Fruit fly (Drosophila melanogaster) whole organism, pupa: Measurements from ENCODE around the gene CG3808.
A peak's percentile ranks its signal among the peaks of the same experiment; 100 is the strongest.

ENCODE experiments used
- CG10348 ChIP-seq: fragments of 200-800 bp; sonication (Bioruptor generic); IDR thresholded peaks from 2 replicates; pipeline ENCODE4 v1.3.6; 2022; ENCODE audit warnings: missing biosample characterization, missing genetic modification characterization
- CG12605 ChIP-seq: fragments of 200-800 bp; sonication (Bioruptor generic); IDR thresholded peaks from 2 replicates; pipeline ENCODE4 v1.3.6; 2022; ENCODE audit warnings: missing biosample characterization, missing genetic modification characterization
- CG13204 ChIP-seq: fragments of 200-800 bp; sonication (Bioruptor generic); optimal IDR thresholded peaks from 2 replicates; lab custom pipeline; 2018; ENCODE audit warnings: missing biosample characterization, mild to moderate bottlenecking, missing genetic modification characterization, moderate library complexity
- CG14655 ChIP-seq: fragments of 200-800 bp; sonication (Bioruptor generic); optimal IDR thresholded peaks from 3 replicates; lab custom pipeline; 2017; ENCODE audit warnings: mild to moderate bottlenecking, missing biosample characterization, missing genetic modification reagents, missing genetic modification characterization
- CG15710 ChIP-seq: fragments of 200-800 bp; sonication (Bioruptor generic); optimal IDR thresholded peaks from 2 replicates; lab custom pipeline; 2018; ENCODE audit warnings: missing biosample characterization, mild to moderate bottlenecking, missing genetic modification characterization, moderate library complexity
- CG17806 ChIP-seq: fragments of 200-800 bp; sonication (Bioruptor generic); optimal IDR thresholded peaks from 2 replicates; lab custom pipeline; 2018; ENCODE audit warnings: missing biosample characterization, mild to moderate bottlenecking, missing genetic modification characterization, moderate library complexity
- CG32121 ChIP-seq: fragments of 200-800 bp; sonication (Bioruptor generic); IDR thresholded peaks from 2 replicates; pipeline ENCODE4 v1.3.6; 2022; ENCODE audit warnings: missing biosample characterization, missing genetic modification characterization
- CG34367 ChIP-seq: fragments of 200-800 bp; sonication (Bioruptor generic); optimal IDR thresholded peaks from 2 replicates; lab custom pipeline; 2018; ENCODE audit warnings: missing biosample characterization, mild to moderate bottlenecking, missing genetic modification characterization
- CG4496 ChIP-seq: fragments of 200-800 bp; sonication (Bioruptor generic); IDR thresholded peaks from 3 replicates; pipeline ENCODE4 v1.3.6; 2022; ENCODE audit warnings: missing biosample characterization, missing genetic modification characterization
- CG8159 ChIP-seq: fragments of 200-800 bp; sonication (Bioruptor generic); optimal IDR thresholded peaks from 3 replicates; lab custom pipeline; 2018; ENCODE audit warnings: missing biosample characterization, mild to moderate bottlenecking, missing genetic modification characterization, moderate library complexity
- CG8301 ChIP-seq: fragments of 200-800 bp; sonication (Bioruptor generic); optimal IDR thresholded peaks from 2 replicates; lab custom pipeline; 2018; ENCODE audit warnings: missing biosample characterization, mild to moderate bottlenecking, missing genetic modification characterization
- CG9948 ChIP-seq: fragments of 200-800 bp; sonication (Bioruptor generic); optimal IDR thresholded peaks from 2 replicates; lab custom pipeline; 2018; ENCODE audit warnings: missing biosample characterization, mild to moderate bottlenecking, missing genetic modification characterization, moderate library complexity
- D1 ChIP-seq: fragments of 200-800 bp; sonication (Bioruptor generic); optimal IDR thresholded peaks from 2 replicates; lab custom pipeline; 2018; ENCODE audit warnings: missing biosample characterization, mild to moderate bottlenecking, missing genetic modification characterization, moderate library complexity
- EcR ChIP-seq: fragments of 200-800 bp; sonication (Bioruptor generic); optimal IDR thresholded peaks from 3 replicates; lab custom pipeline; 2019; ENCODE audit warnings: missing biosample characterization, missing genetic modification characterization, mild to moderate bottlenecking, moderate library complexity, missing genetic modification reagents
- Ets98B ChIP-seq: fragments of 200-800 bp; sonication (Bioruptor generic); IDR thresholded peaks from 2 replicates; pipeline ENCODE4 v1.3.6; 2022; ENCODE audit warnings: missing biosample characterization, missing genetic modification characterization
- Pif1A ChIP-seq: fragments of 200-800 bp; sonication (Bioruptor generic); optimal IDR thresholded peaks from 3 replicates; lab custom pipeline; 2016; ENCODE audit warnings: missing biosample characterization, missing genetic modification characterization
- Pif1B ChIP-seq: fragments of 200-800 bp; sonication (Bioruptor generic); optimal IDR thresholded peaks from 3 replicates; lab custom pipeline; 2016; ENCODE audit warnings: missing biosample characterization, missing genetic modification characterization
- Snoo ChIP-seq: fragments of 200-800 bp; sonication (Bioruptor generic); optimal IDR thresholded peaks from 3 replicates; lab custom pipeline; 2017; ENCODE audit warnings: missing biosample characterization, mild to moderate bottlenecking, missing genetic modification characterization, inconsistent platforms
- fd96Ca ChIP-seq: fragments of 200-800 bp; sonication (Bioruptor generic); IDR thresholded peaks from 3 replicates; pipeline ENCODE4 v1.3.6; 2022; ENCODE audit warnings: missing biosample characterization, missing genetic modification characterization
- gl ChIP-seq: fragments of 200-800 bp; sonication (Bioruptor generic); optimal IDR thresholded peaks from 2 replicates; lab custom pipeline; 2018; ENCODE audit warnings: missing biosample characterization, mild to moderate bottlenecking, missing genetic modification characterization
- rn ChIP-seq: fragments of 200-800 bp; sonication (Bioruptor generic); IDR thresholded peaks from 2 replicates; pipeline ENCODE4 v1.3.6; 2022; ENCODE audit warnings: missing biosample characterization, missing genetic modification characterization

CG3808 gene

DNA sequence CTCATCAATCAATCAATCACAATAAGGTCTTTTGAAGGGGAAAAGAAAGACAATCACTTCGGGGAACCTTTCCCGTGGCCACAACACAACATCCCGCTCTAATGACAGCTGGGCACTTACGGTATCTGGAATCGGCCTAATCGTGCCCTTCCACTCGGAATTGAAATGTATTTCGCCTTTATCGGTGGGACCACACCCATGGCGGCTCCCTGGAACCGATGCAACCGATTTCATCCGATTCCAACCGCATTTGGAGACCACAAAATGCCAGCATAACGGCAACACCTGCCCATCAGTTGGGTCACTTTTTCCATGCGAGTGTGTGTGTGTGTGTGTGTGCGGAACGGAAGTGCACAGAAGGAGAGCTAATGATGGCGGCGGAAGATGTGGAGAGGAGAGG, 32.3 kb upstream of the CG3808 start:
- TF ChIP-seq CG15710 (tag; lab: Kevin White, UChicago) (no peak), CG8159 (tag; lab: Kevin White, UChicago) (no peak), CG9948 (tag; lab: Kevin White, UChicago) (no peak), CG13204 (GFP tag; lab: Kevin White, UChicago) (no peak), Pif1B (GFP tag; lab: Kevin White, UChicago) (no peak), CG32121 (GFP tag; lab: Robert Waterston, UW) (no peak), Pif1A (GFP tag; lab: Kevin White, UChicago) (no peak), CG8301 (tag; lab: Kevin White, UChicago) (no peak), CG34367 (tag; lab: Kevin White, UChicago) (no peak), CG10348 (GFP tag; lab: Robert Waterston, UW) (no peak), fd96Ca (GFP tag; lab: Robert Waterston, UW) (no peak), EcR (GFP tag; lab: Kevin White, UChicago) (no peak), rn (GFP tag; lab: Robert Waterston, UW) (no peak), gl (no peak), D1 (tag; lab: Kevin White, UChicago) (no peak), Snoo (tag; lab: Kevin White, UChicago) (no peak), Ets98B (GFP tag; lab: Robert Waterston, UW) (no peak), CG12605 (no peak)

DNA sequence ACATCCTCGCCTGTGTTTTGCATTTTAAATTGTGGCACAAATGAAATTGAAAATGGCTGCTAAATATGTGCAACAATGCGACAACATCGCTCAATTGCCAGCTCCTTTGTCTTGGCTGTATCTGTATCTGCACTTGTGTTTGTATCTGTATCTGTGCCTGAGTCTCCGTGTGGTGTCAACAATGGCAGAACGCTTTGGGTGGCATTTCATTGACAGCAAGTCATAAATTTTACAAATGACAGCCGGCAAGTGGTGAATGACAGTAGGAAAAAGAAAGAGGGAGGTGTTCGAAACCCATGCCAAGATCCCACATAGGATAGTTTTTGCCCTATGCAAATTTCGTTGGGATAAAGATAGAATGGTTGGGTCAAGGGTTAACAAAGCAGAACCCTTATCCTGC, 31.4 kb upstream of the CG3808 start:
- TF ChIP-seq CG10348 (GFP tag; lab: Robert Waterston, UW) (no peak), fd96Ca (GFP tag; lab: Robert Waterston, UW) (no peak), CG15710 (tag; lab: Kevin White, UChicago) (no peak), Pif1A (GFP tag; lab: Kevin White, UChicago) (no peak), rn (GFP tag; lab: Robert Waterston, UW) (no peak), D1 (tag; lab: Kevin White, UChicago) (no peak), CG13204 (GFP tag; lab: Kevin White, UChicago) (no peak), CG12605 (no peak), CG4496 (no peak), EcR (GFP tag; lab: Kevin White, UChicago) (no peak), Pif1B (GFP tag; lab: Kevin White, UChicago) (no peak), CG9948 (tag; lab: Kevin White, UChicago) (no peak), CG14655 (GFP tag; lab: Kevin White, UChicago) (no peak), CG34367 (tag; lab: Kevin White, UChicago) (no peak)

DNA sequence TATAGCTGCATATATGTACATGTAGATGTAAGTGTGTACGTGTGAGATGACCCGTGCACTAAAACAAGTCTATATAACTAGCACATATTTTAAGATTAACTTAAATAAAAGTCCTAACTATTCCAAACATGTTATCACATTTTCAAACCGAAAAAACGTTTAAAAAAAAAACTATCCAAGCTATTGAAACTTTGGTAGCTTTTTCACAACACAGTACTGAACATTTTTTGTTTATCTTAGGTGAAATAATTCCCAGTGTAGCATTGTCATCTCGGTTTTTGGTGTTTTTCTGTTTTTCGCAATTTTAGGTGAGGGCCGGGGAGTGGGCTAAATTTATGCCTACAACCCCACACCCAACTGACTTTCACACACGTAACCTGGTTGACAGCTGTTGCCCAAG, 26.8 kb upstream of the CG3808 start:
- TF ChIP-seq CG12605 (no peak), D1 (tag; lab: Kevin White, UChicago) (no peak), CG8301 (tag; lab: Kevin White, UChicago) (no peak), CG10348 (GFP tag; lab: Robert Waterston, UW) (no peak), Pif1A (GFP tag; lab: Kevin White, UChicago) (no peak), EcR (GFP tag; lab: Kevin White, UChicago) (no peak), CG9948 (tag; lab: Kevin White, UChicago) (no peak), CG8159 (tag; lab: Kevin White, UChicago) (no peak), CG17806 (tag; lab: Kevin White, UChicago) (no peak), CG13204 (GFP tag; lab: Kevin White, UChicago) (no peak)

DNA sequence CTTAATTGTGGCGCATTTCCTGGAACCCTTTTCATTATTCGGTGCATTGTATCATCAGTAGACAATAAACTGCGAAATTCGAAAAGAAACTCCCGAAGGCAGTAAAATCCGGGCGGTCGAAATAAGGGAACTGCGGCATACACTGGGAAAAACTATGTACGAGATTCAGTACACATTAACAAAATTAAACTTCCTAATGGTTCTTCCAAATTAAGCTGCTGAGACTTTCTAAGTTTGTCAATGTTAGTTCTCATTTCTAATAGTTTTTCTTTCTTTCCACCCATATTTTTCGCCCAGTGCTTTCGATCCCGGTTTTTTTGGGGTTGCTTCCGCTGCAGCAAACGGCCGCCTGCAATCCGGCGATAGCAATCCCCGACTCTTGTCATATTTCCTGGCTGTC, 24.4 kb upstream of the CG3808 start:
- TF ChIP-seq D1 (tag; lab: Kevin White, UChicago): no peak
- 0 out of 3 replicates have a peak, but pooled peaks have one; percentile 19 for TF ChIP-seq fd96Ca (GFP tag; lab: Robert Waterston, UW)
- TF ChIP-seq rn (GFP tag; lab: Robert Waterston, UW): no peak
- TF ChIP-seq gl: no peak
- peak; percentile 23 for TF ChIP-seq CG14655 (GFP tag; lab: Kevin White, UChicago)
- peak; percentile 51 for TF ChIP-seq CG9948 (tag; lab: Kevin White, UChicago)
- peak; percentile 59 for TF ChIP-seq Pif1A (GFP tag; lab: Kevin White, UChicago)
- TF ChIP-seq Ets98B (GFP tag; lab: Robert Waterston, UW): no peak
- 0 out of 2 replicates have a peak, but pooled peaks have one; percentile 15 for TF ChIP-seq CG12605
- TF ChIP-seq CG15710 (tag; lab: Kevin White, UChicago): peak; percentile 48
- TF ChIP-seq CG17806 (tag; lab: Kevin White, UChicago): peak; percentile 50
- no peak for TF ChIP-seq CG10348 (GFP tag; lab: Robert Waterston, UW)
- no peak for TF ChIP-seq CG8159 (tag; lab: Kevin White, UChicago)
- peak; percentile 15 for TF ChIP-seq CG8301 (tag; lab: Kevin White, UChicago)
- no peak for TF ChIP-seq EcR (GFP tag; lab: Kevin White, UChicago)
- TF ChIP-seq CG4496: peak; percentile 56; the same call in 1 of the 3 replicates
- TF ChIP-seq Pif1B (GFP tag; lab: Kevin White, UChicago): peak; percentile 7
- TF ChIP-seq CG13204 (GFP tag; lab: Kevin White, UChicago): no peak
- TF ChIP-seq CG32121 (GFP tag; lab: Robert Waterston, UW): no peak
- TF ChIP-seq Snoo (tag; lab: Kevin White, UChicago): peak; percentile 59
- TF ChIP-seq CG34367 (tag; lab: Kevin White, UChicago): no peak
- TF ChIP-seq, all 21 proteins: peak for 11

DNA sequence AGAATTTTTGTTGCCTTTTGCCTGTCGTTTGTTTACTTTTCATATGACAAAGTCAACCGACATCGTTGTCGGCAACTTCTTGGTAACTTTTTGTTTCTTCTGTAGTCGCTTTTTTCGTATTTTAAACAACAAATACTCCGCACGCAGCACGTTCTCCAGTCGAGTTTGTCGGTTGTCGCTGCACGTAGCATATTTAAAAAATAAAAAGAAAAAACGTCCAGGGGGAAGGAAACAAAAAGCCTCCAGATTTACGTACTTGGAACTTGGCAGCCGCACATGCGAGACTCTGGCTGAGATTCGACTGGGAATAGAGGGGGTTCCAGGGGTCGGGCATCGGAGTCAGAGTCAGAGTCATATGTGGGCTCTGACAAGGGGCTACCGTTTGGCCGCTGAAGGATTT, 21.3 kb upstream of the CG3808 start:
- no peak for TF ChIP-seq CG17806 (tag; lab: Kevin White, UChicago)
- peak; percentile 37 for TF ChIP-seq EcR (GFP tag; lab: Kevin White, UChicago)
- no peak; the same call in 1 of the 3 replicates for TF ChIP-seq CG4496
- TF ChIP-seq CG13204 (GFP tag; lab: Kevin White, UChicago): peak; percentile 58
- 0 out of 2 replicates have a peak, but pooled peaks have one; percentile 27 for TF ChIP-seq CG12605
- peak; percentile 27 for TF ChIP-seq Pif1B (GFP tag; lab: Kevin White, UChicago)
